Worm (Caenorhabditis elegans) whole organism, late embryonic: ENCODE measurements around the gene swsn-4.
A peak's percentile ranks its signal among the peaks of the same experiment; 100 is the strongest.

ENCODE experiments used
- F13H6.1 ChIP-seq: sonication (generic microtip); optimal IDR thresholded peaks from 2 replicates; lab custom pipeline; 2016; ENCODE audit warnings: missing genetic modification characterization, missing compliant biosample characterization
- K02D7.2 ChIP-seq: sonication (generic microtip); optimal IDR thresholded peaks from 2 replicates; lab custom pipeline; 2017; ENCODE audit warnings: mild to moderate bottlenecking, missing genetic modification characterization, missing compliant biosample characterization
- K09A11.1 ChIP-seq: sonication (generic microtip); optimal IDR thresholded peaks from 2 replicates; lab custom pipeline; 2017; ENCODE audit warnings: antibody characterized with exemption, mild to moderate bottlenecking, missing genetic modification characterization, missing compliant biosample characterization; ENCODE audit not compliant: insufficient read depth
- Y22D7AL.16 ChIP-seq: sonication (generic microtip); optimal IDR thresholded peaks from 2 replicates; lab custom pipeline; 2016; ENCODE audit warnings: missing genetic modification characterization, missing compliant biosample characterization
- ama-1 ChIP-seq: fragments of 150-350 bp; optimal IDR thresholded peaks from 2 replicates; lab custom pipeline; 2014
- ceh-18 ChIP-seq: sonication (generic microtip); optimal IDR thresholded peaks from 2 replicates; lab custom pipeline; 2016; ENCODE audit warnings: missing genetic modification characterization, missing compliant biosample characterization
- ceh-19 ChIP-seq: fragments of 200-800 bp; sonication (Bioruptor generic); optimal IDR thresholded peaks from 2 replicates; lab custom pipeline; 2018; ENCODE audit warnings: mild to moderate bottlenecking, missing genetic modification characterization, missing compliant biosample characterization
- ceh-24 ChIP-seq: sonication (generic microtip); optimal IDR thresholded peaks from 2 replicates; lab custom pipeline; 2016; ENCODE audit warnings: mild to moderate bottlenecking, missing genetic modification characterization, missing compliant biosample characterization
- ceh-30 ChIP-seq: fragments of 150-350 bp; optimal IDR thresholded peaks from 2 replicates; lab custom pipeline; 2014; ENCODE audit warnings: missing biosample characterization, missing genetic modification characterization
- ceh-31 ChIP-seq: sonication (generic microtip); optimal IDR thresholded peaks from 2 replicates; lab custom pipeline; 2016; ENCODE audit warnings: missing genetic modification characterization, missing compliant biosample characterization
- ceh-34 ChIP-seq: sonication (generic microtip); optimal IDR thresholded peaks from 2 replicates; lab custom pipeline; 2016; ENCODE audit warnings: mild to moderate bottlenecking, missing genetic modification characterization, missing compliant biosample characterization
- ceh-9 ChIP-seq: sonication (generic microtip); optimal IDR thresholded peaks from 2 replicates; lab custom pipeline; 2016; ENCODE audit warnings: mild to moderate bottlenecking, missing genetic modification characterization, inconsistent platforms, missing compliant biosample characterization
- dve-1 ChIP-seq: sonication (generic microtip); optimal IDR thresholded peaks from 2 replicates; lab custom pipeline; 2017; ENCODE audit warnings: antibody characterized with exemption, mild to moderate bottlenecking, missing genetic modification characterization, missing compliant biosample characterization
- elt-2 ChIP-seq: sonication (generic microtip); optimal IDR thresholded peaks from 2 replicates; lab custom pipeline; 2016; ENCODE audit warnings: missing genetic modification reagents, missing genetic modification characterization, missing compliant biosample characterization
- elt-4 ChIP-seq: sonication (generic microtip); optimal IDR thresholded peaks from 2 replicates; lab custom pipeline; 2016; ENCODE audit warnings: missing genetic modification characterization, missing compliant biosample characterization
- ets-4 ChIP-seq: sonication (generic microtip); optimal IDR thresholded peaks from 2 replicates; lab custom pipeline; 2016; ENCODE audit warnings: missing genetic modification characterization, missing compliant biosample characterization
- eyg-1 ChIP-seq: sonication (generic microtip); optimal IDR thresholded peaks from 2 replicates; lab custom pipeline; 2016; ENCODE audit warnings: missing genotype, missing genetic modification characterization, missing compliant biosample characterization
- fax-1 ChIP-seq: sonication (generic microtip); optimal IDR thresholded peaks from 2 replicates; lab custom pipeline; 2016; ENCODE audit warnings: missing genotype, missing genetic modification characterization, missing compliant biosample characterization
- gmeb-2 ChIP-seq: sonication (generic microtip); optimal IDR thresholded peaks from 2 replicates; lab custom pipeline; 2016; ENCODE audit warnings: missing genetic modification characterization, inconsistent platforms, missing compliant biosample characterization
- hlh-13 ChIP-seq: fragments of 200-800 bp; sonication (Bioruptor generic); optimal IDR thresholded peaks from 2 replicates; lab custom pipeline; 2018; ENCODE audit warnings: mild to moderate bottlenecking, missing genetic modification characterization, missing compliant biosample characterization
- hlh-30 ChIP-seq: sonication (generic microtip); optimal IDR thresholded peaks from 2 replicates; lab custom pipeline; 2017; ENCODE audit warnings: antibody characterized with exemption, missing genetic modification characterization, missing compliant biosample characterization; ENCODE audit not compliant: insufficient read depth
- hlh-6 ChIP-seq: sonication (generic microtip); optimal IDR thresholded peaks from 2 replicates; lab custom pipeline; 2016; ENCODE audit warnings: missing genotype, missing genetic modification characterization, missing compliant biosample characterization
- lim-6 ChIP-seq: sonication (generic microtip); optimal IDR thresholded peaks from 2 replicates; lab custom pipeline; 2016; ENCODE audit warnings: missing genetic modification characterization, missing compliant biosample characterization
- madf-2 ChIP-seq: sonication (generic microtip); optimal IDR thresholded peaks from 2 replicates; lab custom pipeline; 2017; ENCODE audit warnings: missing genetic modification characterization, missing compliant biosample characterization
- nfya-1 ChIP-seq: sonication (generic microtip); optimal IDR thresholded peaks from 2 replicates; lab custom pipeline; 2017; ENCODE audit warnings: missing genetic modification characterization, mild to moderate bottlenecking, missing compliant biosample characterization, antibody characterized with exemption, moderate library complexity
- nhr-11 ChIP-seq: fragments of 150-350 bp; optimal IDR thresholded peaks from 2 replicates; lab custom pipeline; 2014; ENCODE audit warnings: missing biosample characterization, missing genetic modification characterization
- npax-4 ChIP-seq: sonication (generic microtip); optimal IDR thresholded peaks from 2 replicates; lab custom pipeline; 2016; ENCODE audit warnings: missing genetic modification characterization, missing compliant biosample characterization
- pag-3 ChIP-seq: sonication (generic microtip); optimal IDR thresholded peaks from 2 replicates; lab custom pipeline; 2016; ENCODE audit warnings: missing compliant biosample characterization, missing genetic modification characterization, borderline replicate concordance
- pat-9 ChIP-seq: fragments of 200-800 bp; sonication (Bioruptor generic); optimal IDR thresholded peaks from 2 replicates; lab custom pipeline; 2018; ENCODE audit warnings: mild to moderate bottlenecking, missing genetic modification characterization, moderate library complexity, missing compliant biosample characterization
- pax-1 ChIP-seq: fragments of 150-350 bp; optimal IDR thresholded peaks from 2 replicates; lab custom pipeline; 2014; ENCODE audit warnings: missing biosample characterization, missing genetic modification characterization
- ref-2 ChIP-seq: sonication (generic microtip); optimal IDR thresholded peaks from 2 replicates; lab custom pipeline; 2016; ENCODE audit warnings: missing genetic modification characterization, missing compliant biosample characterization
- rnt-1 ChIP-seq: sonication (generic microtip); optimal IDR thresholded peaks from 2 replicates; lab custom pipeline; 2016; ENCODE audit warnings: missing genetic modification characterization, missing compliant biosample characterization
- sdc-2 ChIP-seq: sonication (generic microtip); optimal IDR thresholded peaks from 2 replicates; lab custom pipeline; 2016; ENCODE audit warnings: missing genotype, missing genetic modification characterization, missing compliant biosample characterization
- tbx-2 ChIP-seq: sonication (generic microtip); optimal IDR thresholded peaks from 2 replicates; lab custom pipeline; 2016; ENCODE audit warnings: missing genetic modification characterization, missing compliant biosample characterization
- unc-42 ChIP-seq: sonication (generic microtip); optimal IDR thresholded peaks from 2 replicates; lab custom pipeline; 2016; ENCODE audit warnings: missing genotype, missing genetic modification characterization, missing compliant biosample characterization
- unc-86 ChIP-seq: sonication (generic microtip); optimal IDR thresholded peaks from 2 replicates; lab custom pipeline; 2016; ENCODE audit warnings: missing genetic modification characterization, missing compliant biosample characterization
- zip-5 ChIP-seq: sonication (generic microtip); optimal IDR thresholded peaks from 2 replicates; lab custom pipeline; 2016; ENCODE audit warnings: missing genetic modification characterization, missing compliant biosample characterization

Gene swsn-4

DNA sequence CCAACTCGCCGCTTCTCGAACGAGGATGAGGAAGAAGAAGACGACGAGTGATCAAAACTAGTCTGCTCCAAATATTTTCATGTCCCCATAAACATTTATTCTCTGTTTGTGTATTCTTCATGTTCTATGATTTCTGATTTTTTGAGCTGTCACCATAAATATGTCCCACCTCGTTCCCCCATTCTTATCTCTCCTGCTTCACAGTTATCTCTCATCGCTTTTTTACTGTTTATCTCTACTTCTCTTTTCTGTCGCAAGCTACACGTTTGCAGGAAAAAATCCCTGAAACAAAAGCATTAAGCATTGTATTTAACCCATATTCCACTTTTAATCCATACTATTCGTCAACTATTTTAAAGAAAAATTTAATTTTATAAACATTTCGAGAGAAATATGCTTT, 5.0 kb downstream of the swsn-4 start:
- TF ChIP-seq hlh-6 (tag; lab: Kevin White, UChicago) (no peak), ref-2 (tag; lab: Kevin White, UChicago) (no peak), F13H6.1 (tag; lab: Kevin White, UChicago) (no peak), ceh-31 (tag; lab: Kevin White, UChicago) (no peak), ets-4 (tag; lab: Kevin White, UChicago) (no peak), madf-2 (tag; lab: Kevin White, UChicago) (no peak), nfya-1 (no peak), zip-5 (tag; lab: Kevin White, UChicago) (no peak), rnt-1 (tag; lab: Kevin White, UChicago) (no peak), ceh-9 (no peak), tbx-2 (tag; lab: Kevin White, UChicago) (no peak), ama-1 (lab: Kevin White, UChicago) (no peak), pax-1 (tag; lab: Kevin White, UChicago) (no peak)

DNA sequence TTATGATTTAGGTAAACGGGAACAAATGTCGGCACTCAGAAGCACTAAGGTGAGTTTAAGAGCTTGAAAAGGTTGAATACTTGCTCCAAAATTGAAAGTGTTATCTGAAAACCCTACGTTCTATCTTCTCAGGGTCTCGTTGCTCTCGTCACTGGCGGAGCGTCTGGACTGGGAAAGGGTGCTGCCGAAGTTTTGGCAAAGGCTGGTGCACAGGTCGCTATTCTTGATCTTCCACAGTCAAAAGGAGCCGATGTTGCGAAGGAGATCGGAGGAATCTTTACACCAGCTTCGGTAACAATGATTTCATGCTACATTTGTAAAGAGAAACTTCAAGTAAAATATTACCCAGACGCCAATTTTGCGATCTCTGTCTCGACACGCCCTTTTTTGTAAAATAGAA, 5.4 kb downstream of the swsn-4 start, which contains the start of gene ard-1:
TSS of gene ard-1 (plus strand) at position 12 of the 400 bp plus-strand sequence.
- no peak for TF ChIP-seq madf-2 (tag; lab: Kevin White, UChicago)
- no peak for TF ChIP-seq pat-9
- no peak for TF ChIP-seq eyg-1 (tag; lab: Kevin White, UChicago)
- TF ChIP-seq hlh-13 (GFP tag; lab: Kevin White, UChicago), result no peak
- TF ChIP-seq ceh-19 (GFP tag; lab: Kevin White, UChicago), result no peak
- TF ChIP-seq ceh-18 (tag; lab: Kevin White, UChicago), result no peak
- TF ChIP-seq K09A11.1, result no peak
- no peak for TF ChIP-seq F13H6.1 (tag; lab: Kevin White, UChicago)
- no peak for TF ChIP-seq elt-4
- TF ChIP-seq sdc-2 (tag; lab: Kevin White, UChicago), result no peak
- no peak for TF ChIP-seq lim-6 (tag; lab: Kevin White, UChicago)
- no peak for TF ChIP-seq dve-1
- TF ChIP-seq ceh-30, result no peak
- TF ChIP-seq unc-42 (tag; lab: Kevin White, UChicago), result no peak
- TF ChIP-seq ceh-31 (tag; lab: Kevin White, UChicago), result no peak
- TF ChIP-seq npax-4 (tag; lab: Kevin White, UChicago), result no peak
- no peak for TF ChIP-seq nhr-11 (tag; lab: Kevin White, UChicago)
- TF ChIP-seq hlh-30, result no peak
- TF ChIP-seq ama-1 (lab: Kevin White, UChicago), result no peak

- TF ChIP-seq ceh-24 (tag; lab: Kevin White, UChicago) (no peak), nfya-1 (peak; percentile 27), Y22D7AL.16 (tag; lab: Kevin White, UChicago) (no peak), hlh-6 (tag; lab: Kevin White, UChicago) (no peak), gmeb-2 (tag; lab: Kevin White, UChicago) (no peak), pag-3 (tag; lab: Kevin White, UChicago) (no peak), ceh-34 (tag; lab: Kevin White, UChicago) (peak; percentile 90), fax-1 (no peak)
Observed at ce11 chrIV:11142314-11143227, 16.7 kb downstream of the swsn-4 start, which contains the start of gene skih-2. TSS of gene skih-2 (minus strand) at chrIV:11142364.

- TF ChIP-seq unc-86 (no peak), elt-2 (tag; lab: Kevin White, UChicago) (no peak), ceh-18 (tag; lab: Kevin White, UChicago) (no peak), gmeb-2 (tag; lab: Kevin White, UChicago) (no peak), K02D7.2 (no peak)
Observed at ce11 chrIV:11143228-11143444, 17.3 kb downstream of the swsn-4 start, which contains the start of gene F01G4.4. TSS of gene F01G4.4 (plus strand) at chrIV:11143345.
